Worm (Caenorhabditis elegans): ENCODE data around the gene F54D1.6.
"Not testable (repeated sequence)": the region's sequence is repeated elsewhere in the genome, so short reads cannot be mapped to it uniquely, and the experiment has no call there.

DNA sequence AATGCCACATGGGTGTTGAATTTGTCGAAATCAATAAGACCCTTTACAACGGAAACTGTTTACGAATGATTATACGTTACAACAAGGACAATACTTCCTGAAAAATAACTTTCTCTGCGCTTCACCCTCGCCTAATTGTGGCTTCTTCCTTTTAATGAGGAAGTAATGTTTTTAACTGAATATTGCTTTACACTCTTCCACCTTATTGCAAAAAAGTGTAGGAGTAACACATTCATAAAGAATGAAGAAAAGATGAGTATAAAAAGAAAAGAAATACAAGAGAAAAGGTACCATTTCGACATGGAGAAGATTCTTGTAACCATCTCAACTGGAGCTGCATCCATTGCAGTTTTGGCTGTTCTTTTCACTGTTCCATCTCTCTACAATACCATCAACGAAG is 24.5 kb upstream of the F54D1.6 start, which contains the start of gene col-126:
- TF ChIP-seq flt-1 (GFP tag; IDR thresholded peaks at IDR 0.05); hnd-1 (tag; optimal IDR thresholded peaks at IDR 0.05); scrt-1 (GFP tag; IDR thresholded peaks at IDR 0.05); aly-1 (tag; optimal IDR thresholded peaks at IDR 0.05); ets-7 (tag; optimal IDR thresholded peaks at IDR 0.05); ama-1 (optimal IDR thresholded peaks at IDR 0.05); tra-4 (tag; optimal IDR thresholded peaks at IDR 0.05); ceh-13 (GFP tag; optimal IDR thresholded peaks at IDR 0.05); hmg-4 (GFP tag; optimal IDR thresholded peaks at IDR 0.05); tbx-11 (GFP tag; IDR thresholded peaks at IDR 0.05); pes-1 (GFP tag; IDR thresholded peaks at IDR 0.05); ceh-36 (tag; optimal IDR thresholded peaks at IDR 0.05): not testable (repeated sequence)
